Fruit fly (Drosophila melanogaster): ENCODE data around the gene bocks.

Gene bocks

dm6 chr3R:9590952-9591532, at the start of gene bocks, which contains the start of gene CG8312:
bocks (minus strand) TSS chr3R:9591002.
CG8312 (plus strand) TSS chr3R:9591309.
- TF ChIP-seq noc (tag; optimal IDR thresholded peaks at IDR 0.05): peak; percentile 67

- TF ChIP-seq noc (tag; optimal IDR thresholded peaks at IDR 0.05): no peak
Observed at dm6 chr3R:9640313-9640712, 49.5 kb upstream of the bocks start.

- no peak for TF ChIP-seq noc (tag; optimal IDR thresholded peaks at IDR 0.05)
Observed at dm6 chr3R:9637882-9638281, 47.1 kb upstream of the bocks start, which contains the start of gene Dh44. Dh44 (plus strand) TSS chr3R:9638182.

dm6 chr3R:9637361-9637760, 46.6 kb upstream of the bocks start, which contains the start of gene Scm:
Scm (minus strand) TSS chr3R:9637611.
- no peak for TF ChIP-seq noc (tag; optimal IDR thresholded peaks at IDR 0.05)

- TF ChIP-seq noc (tag; optimal IDR thresholded peaks at IDR 0.05): no peak
Observed at dm6 chr3R:9632110-9632921, 41.5 kb upstream of the bocks start.

- TF ChIP-seq noc (tag; optimal IDR thresholded peaks at IDR 0.05): no peak
Observed at dm6 chr3R:9631564-9631963, 40.8 kb upstream of the bocks start, which contains the start of gene SpdS. SpdS (plus strand) TSS chr3R:9631641.

- TF ChIP-seq noc (tag; optimal IDR thresholded peaks at IDR 0.05): peak; percentile 50
Observed at dm6 chr3R:9630633-9631095, 39.9 kb upstream of the bocks start, which contains the start of gene Calr. Calr (minus strand) TSS chr3R:9630851.

- TF ChIP-seq noc (tag; optimal IDR thresholded peaks at IDR 0.05): no peak
Observed at dm6 chr3R:9630053-9630632, 39.3 kb upstream of the bocks start.

- no peak for TF ChIP-seq noc (tag; optimal IDR thresholded peaks at IDR 0.05)
Observed at dm6 chr3R:9628607-9629006, 37.8 kb upstream of the bocks start.

- TF ChIP-seq noc (tag; optimal IDR thresholded peaks at IDR 0.05): no peak
Observed at dm6 chr3R:9628036-9628435, 37.2 kb upstream of the bocks start.

- peak; percentile 93 for TF ChIP-seq noc (tag; optimal IDR thresholded peaks at IDR 0.05)
Observed at dm6 chr3R:9626880-9627401, 36.1 kb upstream of the bocks start, which contains the start of the genes CG9427 and CG8319. CG9427 (minus strand) TSS chr3R:9626930. CG8319 (plus strand) TSS chr3R:9627321.

dm6 chr3R:9626266-9626665, 35.5 kb upstream of the bocks start:
- no peak for TF ChIP-seq noc (tag; optimal IDR thresholded peaks at IDR 0.05)

- no peak for TF ChIP-seq noc (tag; optimal IDR thresholded peaks at IDR 0.05)
Observed at dm6 chr3R:9625443-9625842, 34.6 kb upstream of the bocks start.

- peak; percentile 84 for TF ChIP-seq noc (tag; optimal IDR thresholded peaks at IDR 0.05)
Observed at dm6 chr3R:9620278-9620677, 29.5 kb upstream of the bocks start.

dm6 chr3R:9618331-9618730, 27.5 kb upstream of the bocks start:
- peak; percentile 60 for TF ChIP-seq noc (tag; optimal IDR thresholded peaks at IDR 0.05)

- TF ChIP-seq noc (tag; optimal IDR thresholded peaks at IDR 0.05): peak; percentile 39
Observed at dm6 chr3R:9613124-9613523, 22.3 kb upstream of the bocks start.

Data from whole organism, larva.